Fruit fly (Drosophila melanogaster) Kc167 (cell line): ENCODE results near the gene Rab3GAP1.

Experiments used
- Myc ChIP-seq: fragments of >200 bp; optimal IDR thresholded peaks from 2 replicates; lab custom pipeline; 2017; ENCODE audit warnings: missing external identifiers
- Sin3A ChIP-seq: fragments of >200 bp; optimal IDR thresholded peaks from 2 replicates; lab custom pipeline; 2018; ENCODE audit warnings: missing external identifiers
- h ChIP-seq: fragments of >200 bp; optimal IDR thresholded peaks from 3 replicates; lab custom pipeline; 2018; ENCODE audit warnings: missing external identifiers
- insv ChIP-seq: fragments of >200 bp; optimal IDR thresholded peaks from 3 replicates; lab custom pipeline; 2018; ENCODE audit warnings: missing external identifiers
- psq ChIP-seq: fragments of >200 bp; optimal IDR thresholded peaks from 2 replicates; lab custom pipeline; 2017; ENCODE audit warnings: missing external identifiers
- ttk ChIP-seq: sonication (Bioruptor generic); optimal IDR thresholded peaks from 2 replicates; lab custom pipeline; 2017; ENCODE audit warnings: missing external identifiers

Rab3GAP1 gene

dm6 chr2L:1557927-1558326 is 53.0 kb downstream of the Rab3GAP1 start:
- TF ChIP-seq ttk (lab: Kevin White, UChicago) (no peak), insv (lab: Kevin White, UChicago) (no peak), h (lab: Kevin White, UChicago) (no peak), Myc (no peak), psq (lab: Kevin White, UChicago) (no peak), Sin3A (lab: Kevin White, UChicago) (no peak)

dm6 chr2L:1556697-1557564 is 54.0 kb downstream of the Rab3GAP1 start:
- no peak for TF ChIP-seq h (lab: Kevin White, UChicago)
- no peak for TF ChIP-seq ttk (lab: Kevin White, UChicago)
- TF ChIP-seq Sin3A (lab: Kevin White, UChicago), result no peak
- no peak for TF ChIP-seq psq (lab: Kevin White, UChicago)
- TF ChIP-seq insv (lab: Kevin White, UChicago), result no peak
- TF ChIP-seq Myc, result no peak

DNA sequence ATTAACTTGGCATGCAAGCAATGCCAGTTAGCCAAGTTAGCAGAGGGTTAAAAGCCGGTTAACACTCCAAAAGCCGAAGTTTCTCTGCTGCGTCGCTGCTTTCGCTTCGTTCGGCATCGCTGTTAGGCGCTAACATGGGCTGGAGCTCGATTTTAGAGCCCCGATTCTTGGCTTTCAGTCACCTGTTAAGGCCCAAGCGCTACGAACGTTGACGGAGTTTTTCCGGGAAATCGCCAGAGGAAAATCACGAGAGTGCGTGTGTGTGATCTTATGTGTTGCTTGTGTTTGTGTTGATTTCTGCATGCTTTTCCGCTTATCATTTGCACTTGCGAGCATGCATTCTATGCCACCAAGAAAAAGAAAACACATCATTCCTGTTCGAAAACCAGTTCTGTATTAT is 56.0 kb downstream of the Rab3GAP1 start, which contains the start of gene haf:
Gene haf (plus strand): TSS at position 176 of the 400 bp plus-strand sequence.
- TF ChIP-seq psq (lab: Kevin White, UChicago), result no peak
- TF ChIP-seq insv (lab: Kevin White, UChicago), result no peak
- TF ChIP-seq Myc, result no peak
- TF ChIP-seq ttk (lab: Kevin White, UChicago), result no peak
- no peak for TF ChIP-seq h (lab: Kevin White, UChicago)
- TF ChIP-seq Sin3A (lab: Kevin White, UChicago), result no peak

DNA sequence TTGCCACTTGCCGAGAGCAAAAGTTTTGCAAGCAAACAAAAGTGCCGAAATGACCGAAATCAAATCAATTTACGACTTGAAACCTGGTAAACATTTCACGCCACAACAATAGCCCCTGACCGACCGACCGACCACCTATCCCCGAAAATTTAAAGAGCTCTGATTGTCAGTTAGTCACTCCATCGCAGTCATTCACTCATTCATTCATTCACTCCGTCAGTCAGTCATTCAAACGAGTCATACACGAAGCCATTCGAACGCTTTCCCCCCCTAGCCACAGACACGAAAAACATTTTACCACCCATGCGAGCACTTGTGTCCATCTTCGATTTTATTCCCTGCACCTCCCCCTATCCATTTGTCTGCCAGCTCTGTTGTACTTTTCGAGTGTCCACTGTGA is 63.1 kb downstream of the Rab3GAP1 start:
- no peak for TF ChIP-seq psq (lab: Kevin White, UChicago)
- no peak for TF ChIP-seq Myc
- TF ChIP-seq insv (lab: Kevin White, UChicago), result no peak
- no peak for TF ChIP-seq ttk (lab: Kevin White, UChicago)
- no peak for TF ChIP-seq h (lab: Kevin White, UChicago)
- TF ChIP-seq Sin3A (lab: Kevin White, UChicago), result no peak
